Fruit fly (Drosophila melanogaster): ENCODE measurements around the gene FASN1.

dm6 chr2L:3105895-3106294 lies 49.5 kb downstream of the FASN1 start:
- TF ChIP-seq ERR (GFP tag; optimal IDR thresholded peaks at IDR 0.05) (no peak), CG13123 (GFP tag; optimal IDR thresholded peaks at IDR 0.05) (no peak), Sry-β (GFP tag; optimal IDR thresholded peaks at IDR 0.05) (no peak), HLHmδ (GFP tag; optimal IDR thresholded peaks at IDR 0.05) (no peak), Asciz (GFP tag; optimal IDR thresholded peaks at IDR 0.05) (peak; percentile 18), CG30403 (GFP tag; optimal IDR thresholded peaks at IDR 0.05) (peak; percentile 19), Nf-YC (tag; optimal IDR thresholded peaks at IDR 0.05) (no peak), cas (GFP tag; IDR thresholded peaks at IDR 0.05) (no peak), gsb-n (tag; optimal IDR thresholded peaks at IDR 0.05) (no peak), stc (GFP tag; IDR thresholded peaks at IDR 0.05) (peak; percentile 34; the same call in 1 of the 2 replicates), CG9797 (GFP tag; optimal IDR thresholded peaks at IDR 0.05) (no peak), sens (GFP tag) (peak; percentile 91), lab (GFP tag; optimal IDR thresholded peaks at IDR 0.05) (peak; percentile 13), ems (GFP tag; optimal IDR thresholded peaks at IDR 0.05) (no peak)
